Fruit fly (Drosophila melanogaster) whole organism, pupa: ENCODE data around the gene Lmpt.
A peak's percentile ranks its signal among the peaks of the same experiment; 100 is the strongest.

Experiments
- CG10348 ChIP-seq: fragments of 200-800 bp; sonication (Bioruptor generic); IDR thresholded peaks from 2 replicates; pipeline ENCODE4 v1.3.6; 2022; ENCODE audit warnings: missing biosample characterization, missing genetic modification characterization
- CG12605 ChIP-seq: fragments of 200-800 bp; sonication (Bioruptor generic); IDR thresholded peaks from 2 replicates; pipeline ENCODE4 v1.3.6; 2022; ENCODE audit warnings: missing biosample characterization, missing genetic modification characterization
- CG13204 ChIP-seq: fragments of 200-800 bp; sonication (Bioruptor generic); optimal IDR thresholded peaks from 2 replicates; lab custom pipeline; 2018; ENCODE audit warnings: missing biosample characterization, mild to moderate bottlenecking, missing genetic modification characterization, moderate library complexity
- CG14655 ChIP-seq: fragments of 200-800 bp; sonication (Bioruptor generic); optimal IDR thresholded peaks from 3 replicates; lab custom pipeline; 2017; ENCODE audit warnings: mild to moderate bottlenecking, missing biosample characterization, missing genetic modification reagents, missing genetic modification characterization
- CG15710 ChIP-seq: fragments of 200-800 bp; sonication (Bioruptor generic); optimal IDR thresholded peaks from 2 replicates; lab custom pipeline; 2018; ENCODE audit warnings: missing biosample characterization, mild to moderate bottlenecking, missing genetic modification characterization, moderate library complexity
- CG17806 ChIP-seq: fragments of 200-800 bp; sonication (Bioruptor generic); optimal IDR thresholded peaks from 2 replicates; lab custom pipeline; 2018; ENCODE audit warnings: missing biosample characterization, mild to moderate bottlenecking, missing genetic modification characterization, moderate library complexity
- CG32121 ChIP-seq: fragments of 200-800 bp; sonication (Bioruptor generic); IDR thresholded peaks from 2 replicates; pipeline ENCODE4 v1.3.6; 2022; ENCODE audit warnings: missing biosample characterization, missing genetic modification characterization
- CG34367 ChIP-seq: fragments of 200-800 bp; sonication (Bioruptor generic); optimal IDR thresholded peaks from 2 replicates; lab custom pipeline; 2018; ENCODE audit warnings: missing biosample characterization, mild to moderate bottlenecking, missing genetic modification characterization
- CG4496 ChIP-seq: fragments of 200-800 bp; sonication (Bioruptor generic); IDR thresholded peaks from 3 replicates; pipeline ENCODE4 v1.3.6; 2022; ENCODE audit warnings: missing biosample characterization, missing genetic modification characterization
- CG8159 ChIP-seq: fragments of 200-800 bp; sonication (Bioruptor generic); optimal IDR thresholded peaks from 3 replicates; lab custom pipeline; 2018; ENCODE audit warnings: missing biosample characterization, mild to moderate bottlenecking, missing genetic modification characterization, moderate library complexity
- CG8301 ChIP-seq: fragments of 200-800 bp; sonication (Bioruptor generic); optimal IDR thresholded peaks from 2 replicates; lab custom pipeline; 2018; ENCODE audit warnings: missing biosample characterization, mild to moderate bottlenecking, missing genetic modification characterization
- CG9948 ChIP-seq: fragments of 200-800 bp; sonication (Bioruptor generic); optimal IDR thresholded peaks from 2 replicates; lab custom pipeline; 2018; ENCODE audit warnings: missing biosample characterization, mild to moderate bottlenecking, missing genetic modification characterization, moderate library complexity
- D1 ChIP-seq: fragments of 200-800 bp; sonication (Bioruptor generic); optimal IDR thresholded peaks from 2 replicates; lab custom pipeline; 2018; ENCODE audit warnings: missing biosample characterization, mild to moderate bottlenecking, missing genetic modification characterization, moderate library complexity
- EcR ChIP-seq: fragments of 200-800 bp; sonication (Bioruptor generic); optimal IDR thresholded peaks from 3 replicates; lab custom pipeline; 2019; ENCODE audit warnings: missing biosample characterization, missing genetic modification characterization, mild to moderate bottlenecking, moderate library complexity, missing genetic modification reagents
- Ets98B ChIP-seq: fragments of 200-800 bp; sonication (Bioruptor generic); IDR thresholded peaks from 2 replicates; pipeline ENCODE4 v1.3.6; 2022; ENCODE audit warnings: missing biosample characterization, missing genetic modification characterization
- Pif1A ChIP-seq: fragments of 200-800 bp; sonication (Bioruptor generic); optimal IDR thresholded peaks from 3 replicates; lab custom pipeline; 2016; ENCODE audit warnings: missing biosample characterization, missing genetic modification characterization
- Pif1B ChIP-seq: fragments of 200-800 bp; sonication (Bioruptor generic); optimal IDR thresholded peaks from 3 replicates; lab custom pipeline; 2016; ENCODE audit warnings: missing biosample characterization, missing genetic modification characterization
- Snoo ChIP-seq: fragments of 200-800 bp; sonication (Bioruptor generic); optimal IDR thresholded peaks from 3 replicates; lab custom pipeline; 2017; ENCODE audit warnings: missing biosample characterization, mild to moderate bottlenecking, missing genetic modification characterization, inconsistent platforms
- fd96Ca ChIP-seq: fragments of 200-800 bp; sonication (Bioruptor generic); IDR thresholded peaks from 3 replicates; pipeline ENCODE4 v1.3.6; 2022; ENCODE audit warnings: missing biosample characterization, missing genetic modification characterization
- gl ChIP-seq: fragments of 200-800 bp; sonication (Bioruptor generic); optimal IDR thresholded peaks from 2 replicates; lab custom pipeline; 2018; ENCODE audit warnings: missing biosample characterization, mild to moderate bottlenecking, missing genetic modification characterization
- rn ChIP-seq: fragments of 200-800 bp; sonication (Bioruptor generic); IDR thresholded peaks from 2 replicates; pipeline ENCODE4 v1.3.6; 2022; ENCODE audit warnings: missing biosample characterization, missing genetic modification characterization

The Lmpt gene

DNA sequence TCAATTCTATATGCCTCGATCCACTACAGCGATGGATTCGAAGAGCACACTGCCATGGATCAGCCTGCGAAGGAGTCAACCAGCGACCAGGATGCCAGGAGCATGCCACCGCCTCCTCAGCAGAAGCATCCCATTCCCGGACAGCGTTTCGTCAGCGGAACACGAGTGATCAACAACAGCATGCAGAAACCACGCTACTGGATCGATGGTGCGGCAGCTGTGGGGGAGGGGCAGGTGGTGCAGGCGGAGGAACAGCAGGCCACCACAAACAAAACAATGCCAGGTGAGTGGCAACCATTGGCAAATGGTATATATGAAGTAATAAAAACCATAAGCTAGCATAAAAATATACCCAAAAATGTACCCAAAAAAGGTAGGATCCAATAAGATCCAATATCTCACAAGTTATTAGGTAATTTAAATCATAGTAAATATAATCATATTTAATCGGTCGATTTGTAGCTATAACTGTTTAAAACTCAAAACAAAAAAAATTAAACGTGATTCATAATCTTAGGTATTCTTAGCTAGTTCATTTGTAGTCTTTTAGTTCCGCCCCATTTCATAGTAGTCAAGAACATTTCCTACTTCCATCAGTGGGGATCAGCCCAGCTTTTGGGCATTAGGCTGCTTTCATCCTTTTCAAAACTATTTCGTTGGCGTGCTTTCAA, 19.4 kb upstream of the Lmpt start, which contains the start of gene CG32161:
Gene CG32161, plus strand, starts transcription at position 621 of the 671 bp plus-strand sequence.
- TF ChIP-seq CG34367 (tag; lab: Kevin White, UChicago) (no peak), Snoo (tag; lab: Kevin White, UChicago) (no peak), CG12605 (GFP tag; lab: Robert Waterston, UW) (no peak), gl (tag; lab: Kevin White, UChicago) (no peak), CG8159 (tag; lab: Kevin White, UChicago) (no peak), CG9948 (no peak), Pif1B (GFP tag; lab: Kevin White, UChicago) (no peak), CG8301 (tag; lab: Kevin White, UChicago) (no peak), rn (GFP tag; lab: Robert Waterston, UW) (no peak), fd96Ca (GFP tag; lab: Robert Waterston, UW) (no peak), CG13204 (GFP tag; lab: Kevin White, UChicago) (no peak), CG32121 (no peak), EcR (no peak), Pif1A (GFP tag; lab: Kevin White, UChicago) (no peak), Ets98B (GFP tag; lab: Robert Waterston, UW) (no peak), CG17806 (tag; lab: Kevin White, UChicago) (no peak)

- no peak for TF ChIP-seq CG9948
- TF ChIP-seq CG32121, result no peak
- TF ChIP-seq D1 (tag; lab: Kevin White, UChicago), result no peak
- no peak for TF ChIP-seq CG13204 (GFP tag; lab: Kevin White, UChicago)
Measured at dm6 chr3L:16851566-16851965, 13.5 kb upstream of the Lmpt start.

DNA sequence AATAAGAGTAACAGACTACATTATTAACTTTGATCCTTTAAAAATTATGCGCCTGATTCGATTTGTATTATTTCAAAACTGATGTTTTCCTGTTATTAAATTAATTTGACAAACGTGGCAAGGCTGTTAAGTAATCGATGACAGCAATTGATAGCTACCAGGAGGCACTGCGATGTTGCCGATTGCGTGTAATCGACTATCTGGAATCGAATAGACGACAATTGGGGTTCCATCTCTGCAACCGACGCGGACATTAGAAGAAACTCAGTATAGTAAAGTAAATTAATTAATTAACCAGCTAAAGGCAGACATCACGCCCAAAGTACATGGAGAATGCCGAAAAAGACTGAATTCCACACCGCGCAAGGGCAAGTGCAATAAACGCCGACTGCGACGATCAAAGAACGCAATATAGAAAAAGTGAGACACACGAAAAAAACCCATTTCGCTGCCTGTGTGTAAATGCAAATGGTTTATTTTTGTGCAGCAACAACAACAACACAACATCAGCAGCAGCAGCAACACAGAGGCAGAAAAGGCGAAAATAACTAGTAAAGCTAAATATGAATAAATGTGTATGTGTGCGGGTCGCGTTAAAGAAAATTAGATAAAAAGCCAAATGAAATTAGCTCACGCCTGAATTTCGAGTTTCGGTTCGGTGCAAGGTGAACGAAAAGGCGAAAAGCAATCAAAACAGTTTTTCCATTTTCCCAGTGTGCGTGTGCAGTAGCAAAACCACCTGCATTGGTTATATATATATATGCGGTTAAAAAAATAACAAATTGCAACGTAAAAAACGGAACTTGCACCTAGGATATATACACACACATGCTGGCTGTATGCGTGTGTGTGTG, 11.3 kb upstream of the Lmpt start, which contains the start of gene sina:
Gene sina, plus strand, starts transcription at position 219 of the 854 bp plus-strand sequence.
- TF ChIP-seq Ets98B (GFP tag; lab: Robert Waterston, UW) (no peak), CG4496 (GFP tag; lab: Robert Waterston, UW) (peak; percentile 28; the same call in 1 of the 3 replicates), CG32121 (0 out of 2 replicates have a peak, but pooled peaks have one; percentile 8), Pif1B (GFP tag; lab: Kevin White, UChicago) (no peak), fd96Ca (GFP tag; lab: Robert Waterston, UW) (peak; percentile 31; the same call in 1 of the 3 replicates), CG14655 (no peak)
- TF ChIP-seq, all 21 proteins: peak for 3

DNA sequence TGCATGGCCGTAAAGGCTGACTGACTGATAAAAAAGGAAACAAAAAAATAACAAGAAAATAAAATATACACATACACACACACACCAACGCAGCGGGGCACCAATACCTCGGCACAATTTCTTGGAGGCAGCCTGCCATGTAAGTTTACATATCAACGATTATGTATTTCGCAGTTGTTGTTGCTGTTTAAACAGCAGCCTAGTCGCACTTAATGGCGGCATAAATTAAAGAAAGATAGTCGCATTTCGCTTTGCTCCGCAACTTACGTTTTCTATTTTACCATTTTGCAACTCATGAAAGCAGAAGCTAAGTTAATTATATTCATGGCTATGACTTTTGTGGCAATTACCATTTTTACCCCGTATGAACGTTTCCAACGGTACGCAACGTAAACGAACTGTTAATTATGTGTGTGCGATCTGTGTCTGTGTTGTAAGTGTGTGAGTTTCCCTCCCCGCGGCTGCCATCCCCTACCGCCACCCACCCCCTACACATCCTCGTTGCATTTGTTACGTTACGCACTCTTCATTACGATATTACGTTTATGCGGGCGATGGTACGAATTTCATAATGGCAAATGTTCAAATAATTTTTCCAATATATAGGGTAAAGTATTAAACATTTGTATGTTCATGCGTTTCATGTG, 10.6 kb upstream of the Lmpt start:
- 0 out of 2 replicates have a peak, but pooled peaks have one; percentile 6 for TF ChIP-seq CG32121
- TF ChIP-seq CG15710 (tag; lab: Kevin White, UChicago), result peak; percentile 47
- TF ChIP-seq gl (tag; lab: Kevin White, UChicago), result peak; percentile 65
- no peak for TF ChIP-seq CG10348 (GFP tag; lab: Robert Waterston, UW)
- peak; percentile 14 for TF ChIP-seq CG17806 (tag; lab: Kevin White, UChicago)
- TF ChIP-seq D1 (tag; lab: Kevin White, UChicago), result no peak
- TF ChIP-seq CG4496 (GFP tag; lab: Robert Waterston, UW), result 0 out of 3 replicates have a peak, but pooled peaks have one; percentile 24
- TF ChIP-seq EcR, result peak; percentile 39
- TF ChIP-seq fd96Ca (GFP tag; lab: Robert Waterston, UW), result no peak
- TF ChIP-seq CG12605 (GFP tag; lab: Robert Waterston, UW), result no peak
- TF ChIP-seq Snoo (tag; lab: Kevin White, UChicago), result no peak
- no peak for TF ChIP-seq CG13204 (GFP tag; lab: Kevin White, UChicago)
- peak; percentile 22 for TF ChIP-seq CG8159 (tag; lab: Kevin White, UChicago)
- no peak for TF ChIP-seq rn (GFP tag; lab: Robert Waterston, UW)
- no peak for TF ChIP-seq CG9948
- TF ChIP-seq Pif1A (GFP tag; lab: Kevin White, UChicago), result no peak
- no peak for TF ChIP-seq Pif1B (GFP tag; lab: Kevin White, UChicago)
- no peak for TF ChIP-seq CG14655
- no peak for TF ChIP-seq Ets98B (GFP tag; lab: Robert Waterston, UW)
- no peak for TF ChIP-seq CG8301 (tag; lab: Kevin White, UChicago)
- TF ChIP-seq CG34367 (tag; lab: Kevin White, UChicago), result peak; percentile 42

- TF ChIP-seq CG4496 (GFP tag; lab: Robert Waterston, UW) (no peak), fd96Ca (GFP tag; lab: Robert Waterston, UW) (no peak), CG8159 (tag; lab: Kevin White, UChicago) (no peak)
Measured at dm6 chr3L:16855287-16855686, 9.8 kb upstream of the Lmpt start.
